Worm (Caenorhabditis elegans) whole organism, early embryonic: ENCODE measurements around the gene ZK1251.3.

ENCODE experiments used
- B0310.2 ChIP-seq: sonication (generic microtip); optimal IDR thresholded peaks from 2 replicates; lab custom pipeline; 2016; ENCODE audit warnings: mild to moderate bottlenecking, missing genetic modification characterization, missing compliant biosample characterization
- F13C5.2 ChIP-seq: sonication (generic microtip); optimal IDR thresholded peaks from 2 replicates; lab custom pipeline; 2017; ENCODE audit warnings: mild to moderate bottlenecking, missing genetic modification characterization, inconsistent platforms, missing compliant biosample characterization
- aly-1 ChIP-seq: sonication (generic microtip); optimal IDR thresholded peaks from 2 replicates; lab custom pipeline; 2016; ENCODE audit warnings: missing genetic modification characterization, missing compliant biosample characterization
- ama-1 ChIP-seq: fragments of 150-350 bp; optimal IDR thresholded peaks from 2 replicates; lab custom pipeline; 2014
- ceh-13 ChIP-seq: fragments of 200-800 bp; sonication (Bioruptor generic); optimal IDR thresholded peaks from 2 replicates; lab custom pipeline; 2018; ENCODE audit warnings: mild to moderate bottlenecking, missing genetic modification characterization, missing compliant biosample characterization
- ceh-36 ChIP-seq: sonication (generic microtip); optimal IDR thresholded peaks from 2 replicates; lab custom pipeline; 2016; ENCODE audit warnings: missing genetic modification characterization, inconsistent platforms, missing compliant biosample characterization
- ets-7 ChIP-seq: sonication (generic microtip); optimal IDR thresholded peaks from 2 replicates; lab custom pipeline; 2016; ENCODE audit warnings: missing genotype, missing genetic modification characterization, missing compliant biosample characterization
- flt-1 ChIP-seq: fragments of 200-800 bp; sonication (Bioruptor generic); IDR thresholded peaks from 2 replicates; pipeline ENCODE4 v1.3.6; 2022; ENCODE audit warnings: missing genetic modification characterization, missing compliant biosample characterization
- hmbx-1 ChIP-seq: sonication (generic microtip); optimal IDR thresholded peaks from 2 replicates; lab custom pipeline; 2016; ENCODE audit warnings: mild to moderate bottlenecking, missing genetic modification characterization, missing compliant biosample characterization
- hmg-4 ChIP-seq: fragments of 200-800 bp; sonication (Bioruptor generic); optimal IDR thresholded peaks from 2 replicates; lab custom pipeline; 2018; ENCODE audit warnings: mild to moderate bottlenecking, missing genetic modification characterization, missing compliant biosample characterization
- hnd-1 ChIP-seq: sonication (generic microtip); optimal IDR thresholded peaks from 2 replicates; lab custom pipeline; 2016; ENCODE audit warnings: missing genetic modification characterization, missing compliant biosample characterization
- pes-1 ChIP-seq: fragments of 200-800 bp; sonication (Bioruptor generic); IDR thresholded peaks from 2 replicates; pipeline ENCODE4 v1.3.6; 2022; ENCODE audit warnings: missing genetic modification reagents, missing genetic modification characterization, missing compliant biosample characterization
- scrt-1 ChIP-seq: fragments of 200-800 bp; sonication (Bioruptor generic); IDR thresholded peaks from 2 replicates; pipeline ENCODE4 v1.3.6; 2022; ENCODE audit warnings: missing genetic modification characterization, missing compliant biosample characterization
- sea-1 ChIP-seq: fragments of 200-800 bp; sonication (Bioruptor generic); conservative IDR thresholded peaks from 2 replicates; pipeline ENCODE4 v1.3.6; 2022; ENCODE audit warnings: missing genetic modification characterization, missing compliant biosample characterization
- tbx-11 ChIP-seq: fragments of 200-800 bp; sonication (Bioruptor generic); IDR thresholded peaks from 2 replicates; pipeline ENCODE4 v1.3.6; 2022; ENCODE audit warnings: missing genetic modification characterization, missing compliant biosample characterization
- tbx-37 ChIP-seq: fragments of 200-800 bp; sonication (Bioruptor generic); conservative IDR thresholded peaks from 2 replicates; pipeline ENCODE4 v1.3.6; 2022; ENCODE audit warnings: missing genetic modification reagents, missing genetic modification characterization, missing compliant biosample characterization
- tra-4 ChIP-seq: sonication (generic microtip); optimal IDR thresholded peaks from 2 replicates; lab custom pipeline; 2017; ENCODE audit warnings: missing genetic modification characterization, missing compliant biosample characterization

The ZK1251.3 gene

DNA sequence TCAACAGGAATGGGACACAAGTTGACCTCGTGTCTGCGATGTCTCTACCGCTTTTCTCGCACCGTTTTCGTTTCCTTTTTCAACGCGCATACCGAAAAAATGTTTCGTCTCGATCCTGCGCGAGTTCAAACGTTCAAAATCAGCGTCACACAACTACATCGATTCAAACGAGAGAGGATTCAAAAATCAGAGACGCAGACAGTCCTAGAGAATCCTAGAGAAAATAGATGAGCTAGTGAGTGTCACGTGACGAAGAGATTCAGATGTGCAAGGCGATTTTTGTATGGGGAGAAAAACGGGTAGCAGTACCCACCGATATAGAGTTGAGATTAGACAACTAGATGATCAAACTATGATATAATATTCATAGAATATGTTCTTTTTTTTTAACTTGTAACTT lies 13.5 kb upstream of the ZK1251.3 start:
- no peak for TF ChIP-seq tbx-37
- no peak for TF ChIP-seq pes-1 (GFP tag; lab: Robert Waterston, UW)
- no peak for TF ChIP-seq sea-1 (GFP tag; lab: Robert Waterston, UW)
- TF ChIP-seq hmg-4, result no peak
- no peak for TF ChIP-seq F13C5.2 (tag; lab: Kevin White, UChicago)
- TF ChIP-seq hmbx-1 (tag; lab: Kevin White, UChicago), result no peak
- no peak for TF ChIP-seq B0310.2
- TF ChIP-seq flt-1 (GFP tag; lab: Robert Waterston, UW), result no peak
- no peak for TF ChIP-seq tra-4 (tag; lab: Kevin White, UChicago)
- TF ChIP-seq scrt-1, result no peak
- no peak for TF ChIP-seq hnd-1 (tag; lab: Kevin White, UChicago)
- no peak for TF ChIP-seq ets-7
- TF ChIP-seq aly-1 (tag; lab: Kevin White, UChicago), result no peak
- TF ChIP-seq ceh-13 (GFP tag; lab: Kevin White, UChicago), result no peak
- TF ChIP-seq ceh-36 (tag; lab: Kevin White, UChicago), result no peak
- no peak for TF ChIP-seq tbx-11 (GFP tag; lab: Robert Waterston, UW)
- no peak for TF ChIP-seq ama-1 (lab: Kevin White, UChicago)

DNA sequence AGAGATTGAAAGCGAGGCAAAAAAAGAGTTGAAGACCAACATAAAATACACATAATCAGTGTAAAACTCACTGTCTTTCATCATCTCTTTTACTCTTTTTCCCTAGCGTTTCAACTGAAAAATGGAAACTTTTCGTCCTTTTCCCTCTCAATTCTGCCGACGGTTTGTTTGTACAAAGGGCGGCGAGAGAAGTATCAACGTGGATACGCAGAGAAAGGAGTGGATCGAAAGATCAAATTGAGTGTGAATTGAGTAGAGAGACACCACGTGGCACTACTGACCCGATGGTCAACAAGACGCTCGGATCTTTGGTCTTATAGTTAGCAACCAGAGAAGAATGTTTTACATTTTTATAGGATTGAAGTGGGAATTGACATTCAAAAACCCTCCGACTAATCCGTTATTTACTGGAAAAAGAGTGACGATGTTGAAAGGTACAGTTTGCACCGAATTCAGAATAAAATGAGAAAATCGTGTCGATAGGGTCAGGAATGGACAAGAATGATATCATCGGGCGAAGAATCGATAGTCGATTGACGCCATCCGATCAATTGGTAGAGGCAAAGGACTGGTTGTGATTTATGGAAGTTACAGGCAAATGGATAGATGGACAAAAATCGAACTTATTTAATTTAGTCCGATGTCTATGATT lies 12.3 kb upstream of the ZK1251.3 start:
- no peak for TF ChIP-seq pes-1 (GFP tag; lab: Robert Waterston, UW)

DNA sequence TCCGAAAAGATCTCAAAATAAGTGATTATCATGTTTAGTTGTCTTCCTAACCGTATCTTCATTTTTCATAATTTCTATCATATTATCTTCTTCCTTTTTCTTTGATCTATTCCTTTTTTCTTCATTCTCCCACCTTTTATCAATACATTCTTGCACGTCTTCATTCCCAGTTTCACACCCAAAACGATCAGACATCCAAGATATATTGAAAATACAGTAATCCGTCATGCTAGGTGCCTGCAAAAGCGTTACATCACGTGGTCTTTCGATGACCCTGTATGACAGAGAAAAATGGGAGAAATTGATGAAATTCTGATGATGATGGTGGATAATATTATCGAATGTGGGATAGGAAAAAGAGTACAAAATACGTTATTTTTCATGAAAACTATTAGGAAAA lies 11.0 kb upstream of the ZK1251.3 start:
- TF ChIP-seq ets-7 (no peak), tbx-37 (no peak), scrt-1 (no peak), sea-1 (GFP tag; lab: Robert Waterston, UW) (no peak), B0310.2 (no peak), ceh-13 (GFP tag; lab: Kevin White, UChicago) (no peak), tbx-11 (GFP tag; lab: Robert Waterston, UW) (no peak), tra-4 (tag; lab: Kevin White, UChicago) (no peak)

DNA sequence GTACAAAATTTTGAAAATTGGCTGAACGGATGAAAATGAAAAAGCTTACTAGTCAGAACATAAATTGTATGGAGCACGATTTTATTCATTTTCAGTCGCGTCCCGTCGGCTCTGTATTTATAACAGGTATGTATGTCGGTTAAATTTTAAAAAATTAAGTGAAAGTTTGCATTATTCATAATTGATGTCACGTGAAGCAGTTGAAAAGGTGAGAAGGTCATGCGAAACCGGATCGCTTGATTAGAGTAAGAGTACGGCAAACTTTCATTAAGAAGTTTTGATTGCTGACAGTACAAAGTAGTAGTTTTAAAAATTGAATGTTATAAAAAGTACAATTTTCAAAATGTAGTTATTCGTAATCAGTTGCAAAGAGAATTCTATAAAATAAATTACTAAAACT lies 10.3 kb upstream of the ZK1251.3 start:
- no peak for TF ChIP-seq hmg-4
- TF ChIP-seq pes-1 (GFP tag; lab: Robert Waterston, UW), result no peak
- no peak for TF ChIP-seq tra-4 (tag; lab: Kevin White, UChicago)

DNA sequence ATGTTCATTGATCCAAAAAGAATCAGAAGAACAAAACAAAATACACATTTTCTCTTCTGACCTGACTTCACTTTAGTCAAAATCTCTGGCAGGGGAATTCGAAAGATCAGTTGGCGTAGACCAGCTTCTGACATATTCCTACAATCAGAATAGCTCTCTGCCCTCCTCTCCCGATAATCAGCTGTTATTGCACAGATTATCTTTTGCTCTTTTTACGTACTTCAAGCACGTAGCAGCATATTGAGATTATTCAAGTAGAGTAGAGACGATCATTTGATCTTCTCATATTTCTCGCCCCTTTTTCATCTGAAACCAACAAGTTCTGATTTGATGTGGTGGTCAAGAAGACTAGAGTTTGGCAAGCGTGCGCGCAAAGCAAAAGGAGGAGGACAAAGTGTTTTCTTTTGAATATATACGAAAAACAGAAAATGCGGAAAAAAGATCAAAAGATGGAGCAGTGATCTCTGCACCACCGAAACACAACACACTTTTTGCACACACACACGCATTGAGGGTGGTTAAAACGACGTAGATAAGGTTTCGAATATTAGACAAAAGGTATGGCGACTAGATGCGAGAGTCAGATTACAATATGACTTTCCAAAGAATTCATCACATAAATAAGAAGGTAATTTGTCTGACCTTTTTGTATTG lies 9.6 kb upstream of the ZK1251.3 start:
- no peak for TF ChIP-seq ets-7
- no peak for TF ChIP-seq sea-1 (GFP tag; lab: Robert Waterston, UW)
- no peak for TF ChIP-seq tra-4 (tag; lab: Kevin White, UChicago)
- TF ChIP-seq F13C5.2 (tag; lab: Kevin White, UChicago), result no peak

DNA sequence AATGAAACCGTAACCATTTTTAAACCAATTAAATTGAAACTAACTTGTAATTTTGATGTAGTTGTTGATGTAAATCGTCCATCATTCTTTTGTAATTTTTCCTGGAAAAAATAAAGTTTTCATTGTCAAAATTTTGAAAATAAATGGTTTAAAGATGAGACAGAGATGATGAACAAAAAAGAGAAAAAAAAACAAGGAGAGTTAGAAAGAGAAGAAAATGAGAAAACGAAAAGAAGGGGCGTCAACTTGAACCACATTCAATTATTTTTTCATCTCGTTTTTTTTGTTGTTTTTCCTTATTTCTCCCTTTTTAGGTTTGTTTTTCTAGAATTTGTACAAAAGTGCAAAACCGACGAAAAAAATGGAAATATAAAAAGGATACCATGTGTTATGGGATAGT lies 7.9 kb upstream of the ZK1251.3 start, which contains the start of gene nhr-34:
Gene nhr-34 (minus strand): TSS at position 101 of the 400 bp plus-strand sequence.
- TF ChIP-seq ceh-36 (tag; lab: Kevin White, UChicago) (no peak), scrt-1 (no peak), tbx-11 (GFP tag; lab: Robert Waterston, UW) (no peak), ama-1 (lab: Kevin White, UChicago) (no peak), hnd-1 (tag; lab: Kevin White, UChicago) (no peak), tbx-37 (no peak), ceh-13 (GFP tag; lab: Kevin White, UChicago) (no peak), tra-4 (tag; lab: Kevin White, UChicago) (no peak)

DNA sequence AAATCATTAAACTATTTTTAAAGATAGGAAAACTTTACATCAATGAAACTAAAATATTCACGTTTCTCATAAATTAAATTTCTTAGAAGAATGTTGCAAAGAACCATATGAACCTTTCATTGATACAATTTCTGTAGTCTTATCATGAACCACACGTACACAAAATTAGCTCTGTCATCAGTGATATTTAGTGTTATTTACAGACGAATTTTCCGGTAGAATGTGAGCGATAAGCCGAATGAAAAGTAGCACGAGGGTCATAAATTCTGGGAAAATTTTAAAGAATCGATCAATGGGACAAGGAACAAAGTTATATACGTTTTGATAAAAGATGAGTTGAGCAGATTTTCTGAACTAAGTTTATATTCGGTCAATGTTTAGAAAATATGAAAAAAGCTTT lies 6.9 kb upstream of the ZK1251.3 start:
- TF ChIP-seq aly-1 (tag; lab: Kevin White, UChicago) (no peak), ets-7 (no peak)

DNA sequence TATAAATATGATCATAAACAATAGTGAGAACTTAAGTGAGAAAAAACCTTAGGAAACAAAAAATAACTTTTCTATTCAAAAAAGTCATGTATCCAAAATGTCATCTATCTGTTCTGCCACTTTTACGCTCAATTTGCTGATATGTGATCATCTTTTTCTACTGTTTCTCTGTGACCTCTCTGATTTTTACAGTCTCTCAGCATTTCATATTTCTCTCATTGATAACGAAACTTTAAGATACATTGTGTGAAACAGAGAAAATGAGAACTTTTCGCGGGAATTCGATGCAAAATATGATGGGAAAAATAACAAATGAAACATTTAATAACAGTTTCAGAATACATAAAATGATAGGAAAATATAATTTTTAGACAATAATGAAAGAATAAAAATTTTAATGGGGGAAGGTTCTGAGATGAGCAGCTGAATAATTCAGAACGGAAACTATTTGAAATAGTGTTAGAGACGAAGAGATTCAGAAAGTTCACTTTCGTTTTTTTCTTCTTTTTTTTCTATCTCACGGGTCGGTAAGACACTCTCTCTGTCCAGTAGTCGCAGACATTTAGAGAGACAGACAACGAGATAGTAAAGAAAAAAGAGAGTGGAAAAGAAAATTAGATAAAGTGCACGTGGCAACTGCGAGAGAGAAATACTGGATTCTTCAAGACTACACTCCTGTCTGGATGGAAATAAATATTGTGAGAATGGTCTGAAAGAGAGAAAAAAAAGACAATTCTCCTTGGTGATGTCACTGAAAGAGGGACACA lies 6.0 kb upstream of the ZK1251.3 start:
- TF ChIP-seq hmg-4 (no peak), sea-1 (GFP tag; lab: Robert Waterston, UW) (no peak), tbx-11 (GFP tag; lab: Robert Waterston, UW) (no peak), pes-1 (GFP tag; lab: Robert Waterston, UW) (no peak), tbx-37 (no peak), ama-1 (lab: Kevin White, UChicago) (no peak), ets-7 (no peak), hnd-1 (tag; lab: Kevin White, UChicago) (no peak)

DNA sequence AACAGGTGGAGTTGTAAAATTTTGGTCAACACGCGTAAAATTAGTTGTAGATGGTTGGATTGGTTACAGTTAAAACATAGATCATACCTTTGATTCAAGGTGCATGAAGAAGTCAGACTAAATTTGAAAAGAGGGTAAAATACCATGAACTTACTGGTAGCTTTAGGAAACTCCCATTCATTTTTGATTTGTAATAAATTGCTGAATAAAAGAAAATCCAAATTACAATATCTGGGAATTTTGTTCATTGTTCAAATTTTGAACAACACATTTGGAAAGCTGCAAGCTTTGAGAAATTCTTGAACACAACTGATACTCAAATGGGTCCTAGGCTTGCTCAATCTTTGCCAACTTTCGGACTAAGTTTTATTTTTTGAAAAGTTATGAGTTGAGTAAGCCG lies 5.5 kb upstream of the ZK1251.3 start:
- TF ChIP-seq ama-1 (lab: Kevin White, UChicago) (no peak), B0310.2 (no peak)
